Worm (Caenorhabditis elegans) whole organism, L1 larva: ENCODE data around the gene C23F12.9.
A peak's percentile ranks its signal among the peaks of the same experiment; 100 is the strongest.

ENCODE experiments used
- C04F5.9 ChIP-seq: sonication (generic microtip); optimal IDR thresholded peaks from 2 replicates; lab custom pipeline; 2016; ENCODE audit warnings: missing genetic modification characterization, missing compliant biosample characterization
- C16A3.4 ChIP-seq: fragments of 150-350 bp; optimal IDR thresholded peaks from 2 replicates; lab custom pipeline; 2014; ENCODE audit warnings: missing biosample characterization, missing genetic modification characterization
- C34B4.2 ChIP-seq: sonication (generic microtip); optimal IDR thresholded peaks from 2 replicates; lab custom pipeline; 2017; ENCODE audit warnings: mild to moderate bottlenecking, missing genetic modification characterization, missing compliant biosample characterization
- Y116A8C.19 ChIP-seq: sonication (generic microtip); optimal IDR thresholded peaks from 2 replicates; lab custom pipeline; 2016; ENCODE audit warnings: missing compliant biosample characterization, missing genetic modification characterization, borderline replicate concordance
- aha-1 ChIP-seq: fragments of 150-350 bp; optimal IDR thresholded peaks from 2 replicates; lab custom pipeline; 2014; ENCODE audit warnings: missing biosample characterization, missing genetic modification characterization
- alr-1 ChIP-seq: fragments of 200-800 bp; sonication (Bioruptor generic); optimal IDR thresholded peaks from 2 replicates; lab custom pipeline; 2018; ENCODE audit warnings: borderline replicate concordance, mild to moderate bottlenecking, missing genetic modification characterization, missing compliant biosample characterization
- blmp-1 ChIP-seq: fragments of 150-350 bp; optimal IDR thresholded peaks from 2 replicates; lab custom pipeline; 2014; ENCODE audit warnings: missing biosample characterization, missing genetic modification characterization
- ceh-8 ChIP-seq: fragments of 200-800 bp; sonication (Bioruptor generic); optimal IDR thresholded peaks from 2 replicates; lab custom pipeline; 2018; ENCODE audit warnings: mild to moderate bottlenecking, missing genetic modification characterization, moderate library complexity, missing compliant biosample characterization
- ceh-82 ChIP-seq, 3 experiments: fragments of 150-350 bp in 1 of 3; sonication (generic microtip) in 2 of 3; optimal IDR thresholded peaks; 2 replicates each; lab custom pipeline; 2014 to 2017; ENCODE audit warnings: missing biosample characterization in 3 of 3, missing genetic modification characterization in 3 of 3
- ceh-88 ChIP-seq: fragments of 200-800 bp; sonication (Bioruptor generic); IDR thresholded peaks from 2 replicates; pipeline ENCODE4 v1.3.6; 2022; ENCODE audit warnings: missing genetic modification characterization, missing compliant biosample characterization
- efl-1 ChIP-seq, 4 experiments: fragments of 150-350 bp; optimal IDR thresholded peaks in 3 of 4; peaks in 1 of 4; 1 replicate in 1 of 4; 2 replicates in 3 of 4; lab custom pipeline; 2014; ENCODE audit warnings: missing biosample characterization in 2 of 4, missing genetic modification characterization in 2 of 4, missing genetic modification reagents in 2 of 4
- elt-2 ChIP-seq: sonication (generic microtip); optimal IDR thresholded peaks from 2 replicates; lab custom pipeline; 2016; ENCODE audit warnings: missing genetic modification characterization, mild to moderate bottlenecking, inconsistent platforms, missing compliant biosample characterization, missing genetic modification reagents
- elt-3 ChIP-seq, 6 experiments: fragments of 150-350 bp in 1 of 6; sonication (generic microtip); optimal IDR thresholded peaks; 2 replicates each; lab custom pipeline; 2017 to 2018; ENCODE audit warnings: missing biosample characterization in 6 of 6, missing genetic modification characterization in 6 of 6, inconsistent platforms in 1 of 6
- fkh-10 ChIP-seq: sonication (generic microtip); optimal IDR thresholded peaks from 2 replicates; lab custom pipeline; 2017; ENCODE audit warnings: missing biosample characterization, missing genetic modification reagents, missing genetic modification characterization
- fkh-4 ChIP-seq: sonication (generic microtip); optimal IDR thresholded peaks from 2 replicates; lab custom pipeline; 2016; ENCODE audit warnings: missing compliant biosample characterization, missing genetic modification characterization, borderline replicate concordance
- fkh-8 ChIP-seq: sonication (generic microtip); optimal IDR thresholded peaks from 2 replicates; lab custom pipeline; 2016; ENCODE audit warnings: mild to moderate bottlenecking, missing genetic modification characterization, missing compliant biosample characterization
- grh-1 ChIP-seq: fragments of 200-800 bp; sonication (Bioruptor generic); IDR thresholded peaks from 2 replicates; pipeline ENCODE4 v1.3.6; 2022; ENCODE audit warnings: missing genetic modification reagents, missing genetic modification characterization, missing compliant biosample characterization
- hlh-4 ChIP-seq: sonication (generic microtip); optimal IDR thresholded peaks from 2 replicates; lab custom pipeline; 2016; ENCODE audit warnings: mild to moderate bottlenecking, missing genetic modification characterization, missing compliant biosample characterization
- hpl-2 ChIP-seq: fragments of 150-350 bp; optimal IDR thresholded peaks from 2 replicates; lab custom pipeline; 2014; ENCODE audit warnings: missing biosample characterization, missing genetic modification reagents, missing genetic modification characterization
- irx-1 ChIP-seq: sonication (generic microtip); optimal IDR thresholded peaks from 2 replicates; lab custom pipeline; 2016; ENCODE audit warnings: missing genetic modification characterization, missing compliant biosample characterization
- isw-1 ChIP-seq: fragments of 200-800 bp; sonication (Bioruptor generic); IDR thresholded peaks from 2 replicates; pipeline ENCODE4 v1.3.6; 2022; ENCODE audit warnings: missing genetic modification characterization, missing compliant biosample characterization
- jun-1 ChIP-seq: fragments of 150-350 bp; optimal IDR thresholded peaks from 2 replicates; lab custom pipeline; 2014; ENCODE audit warnings: missing biosample characterization, missing genetic modification reagents, missing genetic modification characterization
- lin-14 ChIP-seq: fragments of 200-800 bp; sonication (Bioruptor generic); optimal IDR thresholded peaks from 2 replicates; lab custom pipeline; 2018; ENCODE audit warnings: mild to moderate bottlenecking, missing genetic modification characterization, moderate library complexity, missing compliant biosample characterization
- lin-15B ChIP-seq: fragments of 150-350 bp; sonication (generic microtip); optimal IDR thresholded peaks from 3 replicates; lab custom pipeline; 2014; ENCODE audit warnings: missing biosample characterization, missing genetic modification characterization
- mdl-1 ChIP-seq, 2 experiments: fragments of 150-350 bp; optimal IDR thresholded peaks; 2 replicates each; lab custom pipeline; 2014 to 2017; ENCODE audit warnings: missing biosample characterization in 2 of 2, missing genetic modification characterization in 2 of 2, inconsistent platforms in 1 of 2
- nhr-11 ChIP-seq: fragments of 150-350 bp; optimal IDR thresholded peaks from 2 replicates; lab custom pipeline; 2014; ENCODE audit warnings: missing biosample characterization, missing genetic modification characterization
- nhr-19 ChIP-seq: fragments of 200-800 bp; sonication (Bioruptor generic); conservative IDR thresholded peaks from 2 replicates; pipeline ENCODE4 v1.3.6; 2022; ENCODE audit warnings: missing genetic modification characterization, missing compliant biosample characterization
- nhr-20 ChIP-seq: sonication (generic microtip); optimal IDR thresholded peaks from 2 replicates; lab custom pipeline; 2016; ENCODE audit warnings: mild to moderate bottlenecking, missing genetic modification characterization, missing compliant biosample characterization
- nhr-28 ChIP-seq: fragments of 150-350 bp; optimal IDR thresholded peaks from 2 replicates; lab custom pipeline; 2014; ENCODE audit warnings: missing biosample characterization, missing genetic modification characterization
- nhr-71 ChIP-seq: sonication (generic microtip); optimal IDR thresholded peaks from 2 replicates; lab custom pipeline; 2016; ENCODE audit warnings: mild to moderate bottlenecking, missing genetic modification characterization, moderate library complexity, missing compliant biosample characterization
- nhr-76 ChIP-seq: sonication (generic microtip); optimal IDR thresholded peaks from 2 replicates; lab custom pipeline; 2017; ENCODE audit warnings: missing biosample characterization, missing genetic modification characterization
- nhr-77 ChIP-seq: fragments of 150-350 bp; optimal IDR thresholded peaks from 2 replicates; lab custom pipeline; 2014; ENCODE audit warnings: missing biosample characterization, missing genetic modification characterization
- nhr-85 ChIP-seq: sonication (generic microtip); peaks from one replicate; lab custom pipeline; 2016; ENCODE audit warnings: missing genetic modification characterization, inconsistent platforms, missing compliant biosample characterization
- pag-3 ChIP-seq: sonication (generic microtip); optimal IDR thresholded peaks from 2 replicates; lab custom pipeline; 2017; ENCODE audit warnings: missing genetic modification characterization, mild to moderate bottlenecking, missing compliant biosample characterization, antibody characterized with exemption, borderline replicate concordance; ENCODE audit not compliant: insufficient read depth
- pax-3 ChIP-seq: fragments of 200-800 bp; sonication (Bioruptor generic); optimal IDR thresholded peaks from 2 replicates; lab custom pipeline; 2018; ENCODE audit warnings: mild to moderate bottlenecking, missing genetic modification characterization, moderate library complexity, missing compliant biosample characterization
- rnt-1 ChIP-seq: sonication (generic microtip); optimal IDR thresholded peaks from 2 replicates; lab custom pipeline; 2016; ENCODE audit warnings: mild to moderate bottlenecking, missing genetic modification characterization, moderate library complexity, missing compliant biosample characterization
- skn-1 ChIP-seq: fragments of 150-350 bp; optimal IDR thresholded peaks from 2 replicates; lab custom pipeline; 2014; ENCODE audit warnings: missing biosample characterization, missing genetic modification characterization
- sox-4 ChIP-seq: sonication (generic microtip); optimal IDR thresholded peaks from 2 replicates; lab custom pipeline; 2016; ENCODE audit warnings: missing genetic modification characterization, missing compliant biosample characterization
- sptf-1 ChIP-seq: fragments of 150-350 bp; optimal IDR thresholded peaks from 2 replicates; lab custom pipeline; 2014; ENCODE audit warnings: missing biosample characterization, missing genetic modification characterization
- sup-37 ChIP-seq: fragments of 200-800 bp; sonication (Bioruptor generic); optimal IDR thresholded peaks from 2 replicates; lab custom pipeline; 2018; ENCODE audit warnings: mild to moderate bottlenecking, missing genetic modification characterization, missing compliant biosample characterization
- swsn-7 ChIP-seq: sonication (generic microtip); optimal IDR thresholded peaks from 2 replicates; lab custom pipeline; 2016; ENCODE audit warnings: missing genetic modification characterization, missing compliant biosample characterization
- unc-130 ChIP-seq: fragments of 150-350 bp; optimal IDR thresholded peaks from 2 replicates; lab custom pipeline; 2017; ENCODE audit warnings: missing biosample characterization, missing genetic modification characterization, inconsistent platforms
- unc-30 ChIP-seq: sonication (generic microtip); optimal IDR thresholded peaks from 2 replicates; lab custom pipeline; 2017; ENCODE audit warnings: missing biosample characterization, missing genetic modification characterization
- unc-62 ChIP-seq: fragments of 150-350 bp; optimal IDR thresholded peaks from 2 replicates; lab custom pipeline; 2014; ENCODE audit warnings: missing biosample characterization, missing genetic modification reagents, missing genetic modification characterization
- unc-86 ChIP-seq: sonication (generic microtip); optimal IDR thresholded peaks from 2 replicates; lab custom pipeline; 2016; ENCODE audit warnings: missing genetic modification characterization, missing compliant biosample characterization
- unc-98 ChIP-seq: fragments of 200-800 bp; sonication (Bioruptor generic); IDR thresholded peaks from 2 replicates; pipeline ENCODE4 v1.3.6; 2022; ENCODE audit warnings: missing genetic modification characterization, missing compliant biosample characterization
- vab-15 ChIP-seq: sonication (generic microtip); optimal IDR thresholded peaks from 2 replicates; lab custom pipeline; 2017; ENCODE audit warnings: missing genotype, mild to moderate bottlenecking, missing genetic modification characterization, missing compliant biosample characterization
- xbp-1 ChIP-seq: sonication (generic microtip); optimal IDR thresholded peaks from 2 replicates; lab custom pipeline; 2016; ENCODE audit warnings: missing genetic modification characterization, missing compliant biosample characterization
- ztf-4 ChIP-seq: fragments of 150-350 bp; optimal IDR thresholded peaks from 2 replicates; lab custom pipeline; 2014; ENCODE audit warnings: missing biosample characterization, missing genetic modification characterization

Gene C23F12.9

DNA sequence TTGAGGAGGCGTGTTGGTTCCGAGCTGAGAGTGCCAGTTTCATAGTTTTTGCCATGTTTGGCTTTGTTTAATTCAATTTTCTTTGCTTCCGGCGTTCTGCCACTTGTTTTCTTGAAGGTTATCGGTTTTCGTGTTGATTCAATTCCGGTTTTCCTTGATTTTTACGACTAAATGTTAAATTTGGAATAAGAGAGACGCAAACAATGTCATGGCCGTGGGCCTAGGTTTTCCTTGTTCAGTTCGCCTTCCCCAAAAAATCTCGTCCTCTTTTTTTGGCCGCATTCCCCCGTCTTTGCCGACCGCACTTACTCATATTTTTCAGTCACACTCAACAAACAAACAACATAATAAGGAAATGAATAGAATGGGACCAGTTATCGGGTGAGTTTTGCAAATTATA lies at the start of gene C23F12.9:
C23F12.9 (plus strand) TSS at position 301 of the 400 bp plus-strand sequence.
- TF ChIP-seq unc-62 (no peak), nhr-19 (GFP tag; lab: Robert Waterston, UW) (no peak), nhr-85 (tag; lab: Kevin White, UChicago) (peak; percentile 36), elt-3 (tag; optimal IDR thresholded peaks at IDR 0.05; lab: Kevin White, UChicago) (no peak), sup-37 (no peak)

DNA sequence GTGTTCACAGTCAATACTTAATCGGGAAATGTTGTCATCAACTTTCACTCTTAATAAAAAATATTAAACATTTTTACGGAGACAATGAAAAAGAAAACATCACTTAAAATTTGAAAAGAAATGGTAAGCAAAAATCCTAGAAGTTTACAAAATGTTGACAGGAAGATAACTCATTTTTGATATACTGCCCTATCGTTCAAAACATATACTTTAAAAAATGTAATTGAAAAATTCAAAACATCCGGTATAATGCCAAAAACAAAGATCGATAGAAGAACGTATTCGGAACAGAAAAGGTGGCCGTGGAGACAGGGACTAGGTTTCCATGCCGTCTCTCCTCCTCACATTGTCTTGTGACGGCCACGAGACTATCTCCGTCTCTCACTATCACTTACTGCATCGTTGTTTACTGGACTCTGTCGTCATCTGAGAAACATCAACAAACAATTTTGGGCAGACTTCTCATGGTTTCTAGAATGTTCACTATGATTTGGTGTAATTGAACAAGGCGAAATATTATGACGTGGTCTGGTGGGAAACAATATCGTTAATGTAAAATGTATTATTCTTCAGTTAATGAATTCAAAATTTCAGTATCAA lies 46.4 kb upstream of the C23F12.9 start, which contains the start of gene oga-1:
oga-1 (minus strand) TSS at position 51 of the 600 bp plus-strand sequence.
- no peak for TF ChIP-seq hpl-2 (GFP tag; lab: Kevin White, UChicago)
- TF ChIP-seq unc-98 (GFP tag; lab: Robert Waterston, UW), result no peak
- TF ChIP-seq irx-1 (tag; lab: Kevin White, UChicago), result peak; percentile 27
- no peak for TF ChIP-seq unc-30 (tag; lab: Kevin White, UChicago)
- TF ChIP-seq vab-15 (tag; lab: Kevin White, UChicago), result peak; percentile 12
- no peak for TF ChIP-seq Y116A8C.19 (tag; lab: Kevin White, UChicago)
- no peak for TF ChIP-seq C04F5.9 (tag; lab: Kevin White, UChicago)
- no peak for TF ChIP-seq nhr-11 (tag; lab: Kevin White, UChicago)
- peak; percentile 61 for TF ChIP-seq xbp-1 (tag; lab: Kevin White, UChicago)
- peak; percentile 45 for TF ChIP-seq unc-130 (tag; lab: Kevin White, UChicago)
- peak; percentile 62 for TF ChIP-seq C16A3.4 (tag; lab: Kevin White, UChicago)
- no peak for TF ChIP-seq unc-62
- TF ChIP-seq lin-15B, result no peak
- TF ChIP-seq aha-1 (tag; lab: Kevin White, UChicago), result no peak
- no peak for TF ChIP-seq grh-1
- no peak for TF ChIP-seq C34B4.2 (tag; lab: Kevin White, UChicago)
- TF ChIP-seq unc-86 (tag; lab: Kevin White, UChicago), result peak; percentile 2
- TF ChIP-seq sox-4 (tag; lab: Kevin White, UChicago), result peak; percentile 38
- TF ChIP-seq swsn-7 (tag; lab: Kevin White, UChicago), result peak; percentile 63
- TF ChIP-seq ztf-4 (tag; lab: Kevin White, UChicago), result peak; percentile 71
- TF ChIP-seq fkh-10 (GFP tag; lab: Kevin White, UChicago), result no peak
- TF ChIP-seq lin-14 (GFP tag; lab: Kevin White, UChicago), result peak; percentile 95
- TF ChIP-seq mdl-1 (tag; optimal IDR thresholded peaks at IDR 0.05; lab: Kevin White, UChicago), result peak in 1 of 2 experiments; percentile 96
- TF ChIP-seq nhr-77 (tag; lab: Kevin White, UChicago), result no peak
- TF ChIP-seq skn-1 (tag; lab: Kevin White, UChicago), result peak; percentile 67
- peak; percentile 32 for TF ChIP-seq blmp-1 (tag; lab: Kevin White, UChicago)
- peak; percentile 64 for TF ChIP-seq nhr-19 (GFP tag; lab: Robert Waterston, UW)
- TF ChIP-seq hlh-4 (tag; lab: Kevin White, UChicago), result no peak
- TF ChIP-seq nhr-20 (tag; lab: Kevin White, UChicago), result peak; percentile 90
- no peak for TF ChIP-seq sptf-1 (tag; lab: Kevin White, UChicago)
- TF ChIP-seq ceh-8 (GFP tag; lab: Kevin White, UChicago), result no peak
- TF ChIP-seq fkh-4 (tag; lab: Kevin White, UChicago), result no peak
- peak; percentile 19 for TF ChIP-seq pax-3 (tag; lab: Kevin White, UChicago)
- peak; percentile 91 for TF ChIP-seq nhr-71 (tag; lab: Kevin White, UChicago)
- TF ChIP-seq pag-3 (tag; lab: Kevin White, UChicago), result no peak
- TF ChIP-seq ceh-82 (tag; optimal IDR thresholded peaks at IDR 0.05; lab: Kevin White, UChicago), result peak in 1 of 3 experiments; percentile 71
- TF ChIP-seq fkh-8 (tag; lab: Kevin White, UChicago), result peak; percentile 84
- TF ChIP-seq elt-2 (tag; lab: Kevin White, UChicago), result peak; percentile 31
- peak; percentile 27 for TF ChIP-seq isw-1 (GFP tag; lab: Robert Waterston, UW)
- TF ChIP-seq nhr-28 (tag; lab: Kevin White, UChicago), result no peak
- no peak for TF ChIP-seq jun-1 (tag; lab: Kevin White, UChicago)
- TF ChIP-seq alr-1 (tag; lab: Kevin White, UChicago), result no peak
- TF ChIP-seq nhr-76 (tag; lab: Kevin White, UChicago), result no peak
- TF ChIP-seq rnt-1 (tag; lab: Kevin White, UChicago), result peak; percentile 78
- peak; percentile 93 for TF ChIP-seq nhr-85 (tag; lab: Kevin White, UChicago)
- 0 out of 2 replicates have a peak, but pooled peaks have one; percentile 20 for TF ChIP-seq ceh-88 (GFP tag; lab: Robert Waterston, UW)
- peak; percentile 22 to 57 for TF ChIP-seq efl-1 (optimal IDR thresholded peaks at IDR 0.05; lab: Kevin White, UChicago)
- peak; percentile 38 to 95 for TF ChIP-seq efl-1 (GFP tag; optimal IDR thresholded peaks at IDR 0.05 in 1 of 2; lab: Kevin White, UChicago)
